Worm (Caenorhabditis elegans): Measurements from ENCODE around the gene idpc-5.

ce11 chrV:9618420-9618819 lies 4.3 kb downstream of the idpc-5 start:
- no peak for TF ChIP-seq hmg-4 (GFP tag; optimal IDR thresholded peaks at IDR 0.05)
- no peak for TF ChIP-seq ceh-36 (tag; optimal IDR thresholded peaks at IDR 0.05)
- TF ChIP-seq ama-1 (optimal IDR thresholded peaks at IDR 0.05): no peak
- no peak for TF ChIP-seq hmbx-1 (tag; optimal IDR thresholded peaks at IDR 0.05)
- no peak for TF ChIP-seq flt-1 (GFP tag; IDR thresholded peaks at IDR 0.05)
- no peak for TF ChIP-seq tbx-11 (GFP tag; IDR thresholded peaks at IDR 0.05)
- TF ChIP-seq ceh-13 (GFP tag; optimal IDR thresholded peaks at IDR 0.05): no peak
- TF ChIP-seq pes-1 (GFP tag; IDR thresholded peaks at IDR 0.05): no peak
- no peak for TF ChIP-seq B0310.2 (tag; optimal IDR thresholded peaks at IDR 0.05)
- no peak for TF ChIP-seq aly-1 (tag; optimal IDR thresholded peaks at IDR 0.05)

Measured in whole organism, early embryonic.